Fruit fly (Drosophila melanogaster) Kc167 (cell line): ENCODE data around the gene Ids.

Source experiments
- Myc ChIP-seq: fragments of >200 bp; optimal IDR thresholded peaks from 2 replicates; lab custom pipeline; 2017; ENCODE audit warnings: missing external identifiers
- Sin3A ChIP-seq: fragments of >200 bp; optimal IDR thresholded peaks from 2 replicates; lab custom pipeline; 2018; ENCODE audit warnings: missing external identifiers
- h ChIP-seq: fragments of >200 bp; optimal IDR thresholded peaks from 3 replicates; lab custom pipeline; 2018; ENCODE audit warnings: missing external identifiers
- insv ChIP-seq: fragments of >200 bp; optimal IDR thresholded peaks from 3 replicates; lab custom pipeline; 2018; ENCODE audit warnings: missing external identifiers
- psq ChIP-seq: fragments of >200 bp; optimal IDR thresholded peaks from 2 replicates; lab custom pipeline; 2017; ENCODE audit warnings: missing external identifiers
- ttk ChIP-seq: sonication (Bioruptor generic); optimal IDR thresholded peaks from 2 replicates; lab custom pipeline; 2017; ENCODE audit warnings: missing external identifiers

Gene Ids

dm6 chr3L:3373994-3374623 is 4.0 kb upstream of the Ids start, which contains the start of the genes Ythdc1 and CG12010:
Gene Ythdc1 (minus strand): TSS chr3L:3374170.
Gene CG12010 (plus strand): TSS chr3L:3374282.
- TF ChIP-seq insv (lab: Kevin White, UChicago): peak; percentile 75
- TF ChIP-seq h (lab: Kevin White, UChicago): peak; percentile 70
- TF ChIP-seq Sin3A (lab: Kevin White, UChicago): no peak
- no peak for TF ChIP-seq psq (lab: Kevin White, UChicago)

DNA sequence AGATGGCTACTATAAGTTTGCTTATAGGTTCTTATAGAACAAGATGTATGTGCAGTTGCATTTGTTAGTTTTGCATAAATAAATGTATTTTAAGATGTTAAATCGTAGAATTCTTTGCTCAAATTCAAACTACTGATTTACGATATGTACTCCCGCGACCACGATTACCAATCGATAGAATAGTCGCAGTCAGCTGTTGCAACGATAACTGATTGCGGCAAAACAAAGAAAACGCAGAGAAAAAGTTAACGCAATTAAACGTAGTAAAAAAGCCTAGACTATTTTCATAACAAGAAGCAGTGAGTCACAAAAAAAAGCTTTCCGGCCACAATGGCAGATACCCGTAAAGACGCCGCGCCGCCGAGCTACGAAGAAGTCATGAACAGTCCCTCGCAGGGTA is 1.5 kb upstream of the Ids start, which contains the start of gene CG12012:
Gene CG12012 (plus strand): TSS at position 207 of the 400 bp plus-strand sequence.
- no peak for TF ChIP-seq Myc (lab: Kevin White, UChicago)
- TF ChIP-seq ttk (lab: Kevin White, UChicago): no peak
- TF ChIP-seq Sin3A (lab: Kevin White, UChicago): no peak
- TF ChIP-seq insv (lab: Kevin White, UChicago): no peak

DNA sequence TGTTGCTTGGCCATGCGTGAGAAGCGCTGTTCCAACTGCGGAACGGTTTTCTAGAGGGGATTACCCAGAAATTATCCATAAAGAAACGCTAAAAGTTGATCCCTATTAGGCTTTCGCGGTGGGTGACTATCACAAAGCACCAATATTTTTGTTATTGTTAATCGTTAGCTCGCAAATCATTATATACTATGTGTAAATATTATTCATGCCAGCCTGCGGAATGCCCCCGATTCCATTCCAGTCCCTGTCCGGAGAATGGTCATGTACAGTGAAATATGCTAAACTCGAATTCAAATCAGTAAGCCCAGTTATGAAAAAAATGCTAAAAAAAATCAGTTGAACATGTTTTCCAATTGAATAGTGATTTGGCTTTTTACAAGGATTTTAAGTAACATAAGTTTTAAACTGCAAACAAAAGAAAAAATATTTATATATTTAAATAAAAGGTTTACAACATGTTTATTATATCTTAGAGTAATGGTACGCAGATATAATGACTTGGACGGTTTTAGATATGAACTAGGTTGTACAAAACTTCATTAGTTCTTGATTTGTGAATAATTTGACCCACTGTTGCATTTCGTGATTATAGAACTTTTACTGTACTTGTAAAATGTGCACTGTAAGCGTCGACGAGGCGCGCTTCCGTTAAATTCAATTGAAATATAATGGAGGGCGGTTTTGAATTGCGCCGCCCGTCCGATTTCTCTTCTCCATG is 662 bp upstream of the Ids start:
- TF ChIP-seq psq (lab: Kevin White, UChicago): no peak
- TF ChIP-seq ttk (lab: Kevin White, UChicago): no peak
- no peak for TF ChIP-seq Myc (lab: Kevin White, UChicago)
- no peak for TF ChIP-seq insv (lab: Kevin White, UChicago)
- TF ChIP-seq h (lab: Kevin White, UChicago): no peak
- TF ChIP-seq Sin3A (lab: Kevin White, UChicago): no peak

DNA sequence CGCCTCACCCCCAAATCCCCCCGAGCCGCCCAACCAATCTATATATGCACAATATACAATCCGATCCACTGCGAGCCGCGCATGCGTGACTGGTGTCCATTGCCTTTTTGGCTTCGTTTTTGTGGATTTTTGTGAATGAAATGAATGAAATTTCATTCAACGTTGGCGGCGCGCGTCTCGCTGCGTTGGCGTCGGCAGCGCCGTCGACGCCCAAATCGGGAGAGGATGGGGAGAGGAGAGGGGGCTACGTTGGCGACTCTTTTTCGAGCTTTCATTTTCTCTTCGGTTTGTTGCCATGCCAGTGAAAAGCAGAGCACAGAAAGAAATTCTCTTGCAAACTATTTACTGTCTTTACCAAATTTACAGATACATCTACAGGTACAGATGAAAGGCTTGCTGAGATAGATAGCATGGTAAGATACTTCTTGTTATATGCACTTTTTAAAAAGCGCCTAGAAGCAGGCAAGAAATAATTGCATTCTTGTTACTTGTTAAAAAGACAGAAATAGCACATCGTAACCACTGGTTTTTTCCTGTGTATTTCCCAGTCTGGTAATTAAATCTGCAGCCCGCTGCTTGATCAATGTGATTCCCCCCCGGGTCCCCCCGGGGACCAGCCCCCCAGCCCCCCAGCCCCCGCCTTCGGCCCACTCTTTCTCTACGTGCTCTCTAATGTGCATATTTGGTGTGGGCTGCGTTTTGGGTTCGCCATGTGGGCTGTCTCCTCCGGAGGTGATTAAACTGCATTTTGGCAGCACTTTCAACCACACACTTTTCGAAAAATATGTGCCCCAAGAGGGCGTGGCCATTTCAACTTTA is 2.4 kb downstream of the Ids start:
- TF ChIP-seq ttk (lab: Kevin White, UChicago) (no peak), Myc (lab: Kevin White, UChicago) (no peak), h (lab: Kevin White, UChicago) (no peak), psq (lab: Kevin White, UChicago) (no peak), insv (lab: Kevin White, UChicago) (no peak), Sin3A (lab: Kevin White, UChicago) (no peak)

- no peak for TF ChIP-seq psq (lab: Kevin White, UChicago)
- no peak for TF ChIP-seq h (lab: Kevin White, UChicago)
- no peak for TF ChIP-seq insv (lab: Kevin White, UChicago)
- TF ChIP-seq Sin3A (lab: Kevin White, UChicago): no peak
- TF ChIP-seq ttk (lab: Kevin White, UChicago): no peak
- no peak for TF ChIP-seq Myc (lab: Kevin White, UChicago)
Observed at dm6 chr3L:3381869-3382488, 3.9 kb downstream of the Ids start.

dm6 chr3L:3382489-3382879 is 4.4 kb downstream of the Ids start:
- TF ChIP-seq ttk (lab: Kevin White, UChicago) (no peak), psq (lab: Kevin White, UChicago) (no peak)

- TF ChIP-seq insv (lab: Kevin White, UChicago) (no peak), psq (lab: Kevin White, UChicago) (no peak), Myc (lab: Kevin White, UChicago) (no peak), Sin3A (lab: Kevin White, UChicago) (no peak), ttk (lab: Kevin White, UChicago) (no peak), h (lab: Kevin White, UChicago) (no peak)
Observed at dm6 chr3L:3383965-3384595, 6.0 kb downstream of the Ids start.

DNA sequence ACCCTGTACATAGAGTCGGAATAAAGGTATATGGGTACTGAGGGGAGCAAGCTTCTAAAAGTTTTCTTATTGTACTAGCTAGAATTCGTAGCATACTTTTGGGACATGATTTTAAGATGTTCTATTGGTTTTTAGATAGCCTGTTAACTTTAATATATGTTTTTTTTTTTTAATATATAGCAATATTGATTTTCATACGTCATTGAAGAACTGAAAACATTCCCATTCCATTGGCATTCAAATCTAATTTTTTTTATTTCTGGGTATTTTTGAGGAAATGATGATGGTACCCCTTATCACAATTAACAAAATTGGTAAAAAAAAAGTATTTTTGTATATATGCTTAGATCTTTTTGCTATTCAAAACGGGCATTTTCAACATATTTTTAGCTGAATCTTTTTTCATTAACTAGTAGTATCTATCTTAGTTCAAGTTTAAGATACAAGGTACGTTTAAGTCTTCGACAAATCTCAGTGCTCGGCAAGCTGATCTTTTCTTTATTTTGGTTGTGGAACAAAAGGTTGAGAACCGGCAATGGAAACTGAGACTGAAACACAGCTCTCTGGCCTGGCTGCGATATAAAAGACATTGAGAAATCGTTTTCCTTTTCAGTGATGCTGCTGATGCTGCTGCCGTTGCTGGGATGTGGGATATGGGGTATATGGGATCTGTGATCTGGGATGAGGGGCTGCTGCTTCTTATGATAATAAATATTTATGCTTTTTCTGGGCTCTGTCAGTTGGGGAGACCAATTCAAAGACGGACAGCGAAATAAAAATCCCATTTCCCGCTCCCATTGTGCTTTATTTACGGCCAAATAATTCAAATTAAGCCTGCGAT is 6.7 kb downstream of the Ids start:
- no peak for TF ChIP-seq insv (lab: Kevin White, UChicago)
- TF ChIP-seq Sin3A (lab: Kevin White, UChicago): no peak
- no peak for TF ChIP-seq Myc (lab: Kevin White, UChicago)
- no peak for TF ChIP-seq psq (lab: Kevin White, UChicago)
- no peak for TF ChIP-seq h (lab: Kevin White, UChicago)
- no peak for TF ChIP-seq ttk (lab: Kevin White, UChicago)

dm6 chr3L:3385437-3385802 is 7.4 kb downstream of the Ids start:
- TF ChIP-seq insv (lab: Kevin White, UChicago): no peak
- TF ChIP-seq psq (lab: Kevin White, UChicago): no peak
- no peak for TF ChIP-seq h (lab: Kevin White, UChicago)
- TF ChIP-seq Sin3A (lab: Kevin White, UChicago): no peak
- no peak for TF ChIP-seq Myc (lab: Kevin White, UChicago)
- no peak for TF ChIP-seq ttk (lab: Kevin White, UChicago)

DNA sequence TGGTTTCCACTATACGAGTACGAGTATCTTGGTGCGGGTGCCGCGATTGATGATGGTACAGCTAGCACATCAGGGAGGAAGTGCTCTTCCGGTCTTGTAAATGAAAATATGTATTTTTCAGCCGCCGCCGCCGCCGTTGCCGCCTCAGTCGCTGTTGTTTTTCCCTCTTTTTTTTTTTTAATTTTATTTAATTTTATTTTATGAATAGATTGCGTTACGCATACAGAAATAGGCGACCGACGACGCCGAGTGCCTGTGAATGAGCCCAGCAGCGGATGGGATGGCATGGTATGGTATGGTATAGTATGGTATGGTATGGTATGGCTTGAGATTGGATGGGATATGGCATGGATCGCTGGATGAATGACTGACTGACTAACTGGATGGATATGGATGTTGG is 8.7 kb downstream of the Ids start:
- TF ChIP-seq insv (lab: Kevin White, UChicago): no peak
- no peak for TF ChIP-seq h (lab: Kevin White, UChicago)
- TF ChIP-seq psq (lab: Kevin White, UChicago): no peak
- no peak for TF ChIP-seq Sin3A (lab: Kevin White, UChicago)
- TF ChIP-seq Myc (lab: Kevin White, UChicago): no peak
- no peak for TF ChIP-seq ttk (lab: Kevin White, UChicago)
